Fruit fly (Drosophila melanogaster): Measurements from ENCODE around the gene 5PtaseI.
A peak's percentile ranks its signal among the peaks of the same experiment; 100 is the strongest.

dm6 chr3R:25027281-25028219, 17.4 kb downstream of the 5PtaseI start:
- TF ChIP-seq Sox14 (GFP tag; optimal IDR thresholded peaks at IDR 0.05), result peak; percentile 64
- TF ChIP-seq ss (GFP tag; optimal IDR thresholded peaks at IDR 0.05), result no peak
- TF ChIP-seq CG9139 (GFP tag; optimal IDR thresholded peaks at IDR 0.05), result no peak
- TF ChIP-seq CG16779 (tag; optimal IDR thresholded peaks at IDR 0.05), result no peak
- no peak for TF ChIP-seq dsx (GFP tag; optimal IDR thresholded peaks at IDR 0.05; ENCODE audit: poor library complexity, severe bottlenecking)
- no peak for TF ChIP-seq Sox102F (GFP tag; optimal IDR thresholded peaks at IDR 0.05)
- TF ChIP-seq CG15336 (GFP tag; IDR thresholded peaks at IDR 0.05), result no peak
- no peak for TF ChIP-seq Lpt (GFP tag; optimal IDR thresholded peaks at IDR 0.05)
- no peak for TF ChIP-seq svp (GFP tag)
- no peak for TF ChIP-seq Eip78C (GFP tag)
- TF ChIP-seq CG11294 (GFP tag; IDR thresholded peaks at IDR 0.05), result no peak
- TF ChIP-seq CG11902 (GFP tag; optimal IDR thresholded peaks at IDR 0.05), result no peak
